Worm (Caenorhabditis elegans): Measurements from ENCODE around the gene srj-53.

srj-53 gene

ce11 chrV:689538-689937, 5.0 kb downstream of the srj-53 start:
- TF ChIP-seq sma-3 (GFP tag; optimal IDR thresholded peaks at IDR 0.05) (no peak), sem-4 (tag; optimal IDR thresholded peaks at IDR 0.05) (no peak), blmp-1 (tag; optimal IDR thresholded peaks at IDR 0.05; ENCODE audit: insufficient read depth) (no peak), C34F6.9 (tag; optimal IDR thresholded peaks at IDR 0.05) (no peak), ztf-1 (GFP tag; conservative IDR thresholded peaks at IDR 0.05) (no peak), fos-1 (tag; optimal IDR thresholded peaks at IDR 0.05) (no peak), ceh-16 (tag; optimal IDR thresholded peaks at IDR 0.05) (no peak), lsy-2 (tag; optimal IDR thresholded peaks at IDR 0.05) (no peak)

- TF ChIP-seq dmd-4 (tag; optimal IDR thresholded peaks at IDR 0.05) (no peak), R02D3.7 (tag; optimal IDR thresholded peaks at IDR 0.05) (no peak), ceh-16 (tag; optimal IDR thresholded peaks at IDR 0.05) (no peak), elt-1 (tag; optimal IDR thresholded peaks at IDR 0.05) (no peak), sma-9 (GFP tag; optimal IDR thresholded peaks at IDR 0.05) (no peak), sma-9 (tag; optimal IDR thresholded peaks at IDR 0.05) (no peak), nhr-21 (tag; optimal IDR thresholded peaks at IDR 0.05) (no peak), lsy-2 (tag; optimal IDR thresholded peaks at IDR 0.05) (no peak), ceh-82 (tag; optimal IDR thresholded peaks at IDR 0.05) (no peak), sma-3 (GFP tag; optimal IDR thresholded peaks at IDR 0.05) (no peak), nhr-77 (tag; optimal IDR thresholded peaks at IDR 0.05) (no peak), ztf-1 (GFP tag; conservative IDR thresholded peaks at IDR 0.05) (no peak), mab-5 (tag; optimal IDR thresholded peaks at IDR 0.05) (no peak), elt-3 (tag; optimal IDR thresholded peaks at IDR 0.05) (no peak), nhr-237 (tag; optimal IDR thresholded peaks at IDR 0.05) (no peak), crh-2 (tag; optimal IDR thresholded peaks at IDR 0.05) (no peak), mdl-1 (tag; optimal IDR thresholded peaks at IDR 0.05) (no peak)
These were observed 7.1 kb downstream of the srj-53 start, which contains the start of gene H25P19.1 for ce11 chrV:687384-687783. H25P19.1 (plus strand) TSS chrV:687684.

DNA sequence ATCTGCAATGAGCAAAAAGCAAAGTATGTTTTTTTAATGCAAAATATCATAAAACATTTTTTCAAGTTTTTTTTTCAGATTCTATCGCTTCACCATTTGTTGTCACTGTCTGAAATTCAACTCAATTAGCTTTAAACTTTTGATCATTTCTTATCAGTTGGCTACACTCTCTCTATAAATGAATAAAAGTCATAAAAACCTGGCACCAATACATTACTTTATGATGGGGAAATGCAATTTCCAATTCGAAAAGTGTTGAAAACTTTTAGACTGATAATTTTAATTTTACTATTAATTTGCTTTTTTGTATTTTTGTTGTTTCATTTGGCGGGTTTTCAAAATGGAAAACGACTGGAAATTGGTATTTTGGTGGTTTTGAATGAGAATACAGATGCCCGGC, 10.7 kb downstream of the srj-53 start, which contains the start of gene F31F4.1:
Gene F31F4.1 (plus strand): TSS at position 203 of the 400 bp plus-strand sequence.
- TF ChIP-seq ZK546.5 (tag; optimal IDR thresholded peaks at IDR 0.05) = no peak
- TF ChIP-seq fos-1 (tag; optimal IDR thresholded peaks at IDR 0.05) = peak; percentile 29

- TF ChIP-seq unc-39 (tag; optimal IDR thresholded peaks at IDR 0.05) = no peak
- TF ChIP-seq ceh-82 (tag; optimal IDR thresholded peaks at IDR 0.05) = no peak
- TF ChIP-seq F13H6.1 (tag; optimal IDR thresholded peaks at IDR 0.05) = no peak
- no peak for TF ChIP-seq ZK546.5 (tag; optimal IDR thresholded peaks at IDR 0.05)
- TF ChIP-seq snpc-4 (tag; optimal IDR thresholded peaks at IDR 0.05) = no peak
- TF ChIP-seq ztf-11 (tag; optimal IDR thresholded peaks at IDR 0.05) = no peak
- no peak for TF ChIP-seq elt-1 (tag; optimal IDR thresholded peaks at IDR 0.05)
- no peak for TF ChIP-seq mab-5 (tag; optimal IDR thresholded peaks at IDR 0.05)
- no peak for TF ChIP-seq nhr-77 (tag; optimal IDR thresholded peaks at IDR 0.05)
- TF ChIP-seq ceh-16 (tag; optimal IDR thresholded peaks at IDR 0.05) = no peak
- no peak for TF ChIP-seq sma-3 (GFP tag; optimal IDR thresholded peaks at IDR 0.05)
- TF ChIP-seq aly-2 (tag; optimal IDR thresholded peaks at IDR 0.05) = no peak
- TF ChIP-seq nhr-25 (tag; optimal IDR thresholded peaks at IDR 0.05) = no peak
- TF ChIP-seq unc-62 (GFP tag; optimal IDR thresholded peaks at IDR 0.05) = no peak
- no peak for TF ChIP-seq ztf-1 (GFP tag; conservative IDR thresholded peaks at IDR 0.05)
- TF ChIP-seq lin-13 (GFP tag; optimal IDR thresholded peaks at IDR 0.05) = no peak
- no peak for TF ChIP-seq elt-3 (tag; optimal IDR thresholded peaks at IDR 0.05)
These were observed 12.5 kb downstream of the srj-53 start, which contains the start of gene srx-23 for ce11 chrV:682031-682430. srx-23 (plus strand) TSS chrV:682331.

DNA sequence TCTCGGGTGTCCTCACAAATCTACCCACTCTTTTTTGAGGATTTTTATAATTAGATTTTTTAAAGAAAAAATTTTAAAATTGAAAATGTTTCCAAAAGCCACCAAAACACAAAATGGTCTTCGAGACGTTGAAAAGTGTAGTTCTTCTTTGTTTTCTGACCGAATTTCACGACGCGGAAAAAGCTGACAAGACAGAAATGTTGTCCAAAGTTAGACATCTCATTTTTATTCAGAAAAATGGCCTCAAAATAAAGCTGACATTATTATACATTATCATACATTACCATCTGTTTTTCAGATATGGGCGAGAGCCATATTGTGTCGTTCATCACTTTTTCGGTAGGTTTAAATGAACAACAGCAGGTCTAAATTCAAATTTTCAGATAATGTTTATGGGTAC, 14.9 kb downstream of the srj-53 start, which contains the start of gene srx-22:
Gene srx-22 (plus strand): TSS at position 301 of the 400 bp plus-strand sequence.
- no peak for TF ChIP-seq gmeb-1 (tag; optimal IDR thresholded peaks at IDR 0.05)

ce11 chrV:676550-677084, 17.9 kb downstream of the srj-53 start, which contains the start of the genes fbxa-72 and srx-21:
fbxa-72 (minus strand) TSS chrV:676753.
srx-21 (plus strand) TSS chrV:677034.
- TF ChIP-seq sem-4 (tag; optimal IDR thresholded peaks at IDR 0.05) (no peak), fos-1 (tag; optimal IDR thresholded peaks at IDR 0.05) (peak; percentile 70), nhr-25 (tag; optimal IDR thresholded peaks at IDR 0.05) (peak; percentile 42), peb-1 (tag; optimal IDR thresholded peaks at IDR 0.05) (no peak), nhr-6 (tag; optimal IDR thresholded peaks at IDR 0.05) (no peak), nhr-10 (tag; optimal IDR thresholded peaks at IDR 0.05) (no peak), sma-3 (GFP tag; optimal IDR thresholded peaks at IDR 0.05) (no peak), elt-3 (tag; optimal IDR thresholded peaks at IDR 0.05) (no peak), unc-62 (GFP tag; optimal IDR thresholded peaks at IDR 0.05) (no peak)

Measured in whole organism, L2 larva.